Fruit fly (Drosophila melanogaster): Measurements from ENCODE around the gene Lrr47.

dm6 chr2L:10513837-10514499 lies 3.2 kb upstream of the Lrr47 start:
- TF ChIP-seq Eip93F (GFP tag; optimal IDR thresholded peaks at IDR 0.05) (no peak), Sox102F (GFP tag; optimal IDR thresholded peaks at IDR 0.05) (no peak), CG10669 (GFP tag; optimal IDR thresholded peaks at IDR 0.05) (peak; percentile 38), CG1621 (tag; optimal IDR thresholded peaks at IDR 0.05) (no peak), CG10631 (GFP tag; optimal IDR thresholded peaks at IDR 0.05) (no peak), ss (GFP tag; optimal IDR thresholded peaks at IDR 0.05) (no peak), spab (GFP tag; optimal IDR thresholded peaks at IDR 0.05) (no peak), Gug (GFP tag; IDR thresholded peaks at IDR 0.05) (no peak), Hr39 (GFP tag; optimal IDR thresholded peaks at IDR 0.05) (no peak), CG11902 (GFP tag; optimal IDR thresholded peaks at IDR 0.05) (no peak)
